Worm (Caenorhabditis elegans): ENCODE measurements around the gene Y40A1A.3.

Gene Y40A1A.3

ce11 chrX:1981654-1982053 is 16.2 kb downstream of the Y40A1A.3 start:
- TF ChIP-seq aha-1 (tag) (peak; percentile 20), arid-1 (GFP tag; conservative IDR thresholded peaks at IDR 0.05) (no peak)

- peak; percentile 91 for TF ChIP-seq duxl-1 (tag; optimal IDR thresholded peaks at IDR 0.05; ENCODE audit: poor library complexity)
- TF ChIP-seq R02D3.7 (tag; optimal IDR thresholded peaks at IDR 0.05), result no peak
Observed at ce11 chrX:1977708-1978107, 20.1 kb downstream of the Y40A1A.3 start, which contains the start of gene F52D2.12. Gene F52D2.12 (plus strand): TSS chrX:1978014.

- TF ChIP-seq unc-62 (GFP tag; optimal IDR thresholded peaks at IDR 0.05 in 1 of 2), result peak in 1 of 2 experiments; percentile 37
- TF ChIP-seq unc-62 (tag; optimal IDR thresholded peaks at IDR 0.05), result no peak
- no peak for TF ChIP-seq madf-5 (GFP tag; IDR thresholded peaks at IDR 0.05)
- TF ChIP-seq lin-39 (tag; optimal IDR thresholded peaks at IDR 0.05), result no peak
- no peak for TF ChIP-seq lsy-2 (tag; optimal IDR thresholded peaks at IDR 0.05)
- no peak for TF ChIP-seq F37D6.2 (tag; optimal IDR thresholded peaks at IDR 0.05)
- TF ChIP-seq F10B5.3 (tag; optimal IDR thresholded peaks at IDR 0.05), result no peak
Observed at ce11 chrX:1975692-1976091, 22.1 kb downstream of the Y40A1A.3 start, which contains the start of gene F52D2.6. Gene F52D2.6 (plus strand): TSS chrX:1975992.

ce11 chrX:1974699-1975098 is 23.1 kb downstream of the Y40A1A.3 start, which contains the start of gene F52D2.5:
Gene F52D2.5 (minus strand): TSS chrX:1974799.
- no peak for TF ChIP-seq cey-2 (tag; optimal IDR thresholded peaks at IDR 0.05; ENCODE audit: borderline replicate concordance, insufficient read depth)
- TF ChIP-seq rbr-2 (tag; optimal IDR thresholded peaks at IDR 0.05), result no peak
- no peak for TF ChIP-seq zip-2 (tag; optimal IDR thresholded peaks at IDR 0.05)
- TF ChIP-seq daf-12 (tag; optimal IDR thresholded peaks at IDR 0.05), result no peak
- no peak for TF ChIP-seq ces-1 (GFP tag; optimal IDR thresholded peaks at IDR 0.05)
- no peak for TF ChIP-seq lin-38 (GFP tag; IDR thresholded peaks at IDR 0.05)
- no peak for TF ChIP-seq nhr-237 (tag; optimal IDR thresholded peaks at IDR 0.05)
- TF ChIP-seq hlh-11 (tag; optimal IDR thresholded peaks at IDR 0.05), result no peak
- TF ChIP-seq nhr-25 (tag; optimal IDR thresholded peaks at IDR 0.05; ENCODE audit: borderline replicate concordance, insufficient read depth), result no peak
- TF ChIP-seq duxl-1 (tag; optimal IDR thresholded peaks at IDR 0.05; ENCODE audit: poor library complexity), result no peak
- no peak for TF ChIP-seq T20F7.1 (GFP tag; optimal IDR thresholded peaks at IDR 0.05)
- no peak for TF ChIP-seq daf-16 (GFP tag; optimal IDR thresholded peaks at IDR 0.05)
- TF ChIP-seq daf-16 (tag; optimal IDR thresholded peaks at IDR 0.05), result no peak
- no peak for TF ChIP-seq ceh-44 (GFP tag; IDR thresholded peaks at IDR 0.05)
- no peak for TF ChIP-seq nhr-6 (tag; optimal IDR thresholded peaks at IDR 0.05)
- TF ChIP-seq aha-1 (tag), result no peak
- no peak for TF ChIP-seq snpc-4 (tag; optimal IDR thresholded peaks at IDR 0.05)
- TF ChIP-seq php-3 (GFP tag; IDR thresholded peaks at IDR 0.05), result no peak
- no peak for TF ChIP-seq hif-1 (tag; optimal IDR thresholded peaks at IDR 0.05)

- no peak for TF ChIP-seq nhr-25 (tag; optimal IDR thresholded peaks at IDR 0.05; ENCODE audit: borderline replicate concordance, insufficient read depth)
- no peak for TF ChIP-seq nhr-41 (GFP tag; IDR thresholded peaks at IDR 0.05)
- TF ChIP-seq pqm-1 (tag; optimal IDR thresholded peaks at IDR 0.05), result no peak
- TF ChIP-seq ZK546.5 (tag; optimal IDR thresholded peaks at IDR 0.05), result no peak
- no peak for TF ChIP-seq egl-43 (GFP tag; IDR thresholded peaks at IDR 0.05)
Observed at ce11 chrX:1972766-1973165, 25.1 kb downstream of the Y40A1A.3 start.

ce11 chrX:1971647-1972046 is 26.2 kb downstream of the Y40A1A.3 start:
- peak; percentile 73; the same call in 1 of the 2 replicates for TF ChIP-seq set-16 (GFP tag; IDR thresholded peaks at IDR 0.05)
- TF ChIP-seq T26A8.4 (GFP tag; IDR thresholded peaks at IDR 0.05), result no peak
